Fruit fly (Drosophila melanogaster): ENCODE results near the gene CG9121.

Gene CG9121

dm6 chr2L:5049974-5050373, 888 bp downstream of the CG9121 start:
- TF ChIP-seq bab1 (GFP tag; optimal IDR thresholded peaks at IDR 0.05) (no peak), tj (GFP tag; optimal IDR thresholded peaks at IDR 0.05) (no peak), CG12768 (GFP tag; optimal IDR thresholded peaks at IDR 0.05) (no peak), Crg-1 (GFP tag; optimal IDR thresholded peaks at IDR 0.05) (no peak), Mnt (GFP tag; optimal IDR thresholded peaks at IDR 0.05) (no peak), CG7101 (tag; optimal IDR thresholded peaks at IDR 0.05) (no peak)

dm6 chr2L:5046261-5046660, 4.6 kb downstream of the CG9121 start:
- TF ChIP-seq cic (GFP tag; optimal IDR thresholded peaks at IDR 0.05) (no peak), CG7045 (GFP tag; optimal IDR thresholded peaks at IDR 0.05) (no peak), CG33017 (tag; optimal IDR thresholded peaks at IDR 0.05) (no peak), pad (GFP tag; optimal IDR thresholded peaks at IDR 0.05) (no peak), CG7101 (tag; optimal IDR thresholded peaks at IDR 0.05) (no peak), ovo (GFP tag; optimal IDR thresholded peaks at IDR 0.05) (no peak), Mnt (GFP tag; optimal IDR thresholded peaks at IDR 0.05) (no peak), tj (GFP tag; optimal IDR thresholded peaks at IDR 0.05) (no peak), CG1620 (GFP tag; optimal IDR thresholded peaks at IDR 0.05) (no peak), CG12768 (GFP tag; optimal IDR thresholded peaks at IDR 0.05) (no peak), bab1 (GFP tag; optimal IDR thresholded peaks at IDR 0.05) (no peak), kay (GFP tag; ENCODE audit: borderline replicate concordance) (no peak), Hr96 (GFP tag; optimal IDR thresholded peaks at IDR 0.05) (no peak), Clk (GFP tag; optimal IDR thresholded peaks at IDR 0.05) (no peak)

dm6 chr2L:5044892-5045619, 5.8 kb downstream of the CG9121 start:
- TF ChIP-seq Hr96 (GFP tag; optimal IDR thresholded peaks at IDR 0.05) (no peak), tj (GFP tag; optimal IDR thresholded peaks at IDR 0.05) (peak; percentile 26), cic (GFP tag; optimal IDR thresholded peaks at IDR 0.05) (peak; percentile 13), Mnt (GFP tag; optimal IDR thresholded peaks at IDR 0.05) (peak; percentile 33), ovo (GFP tag; optimal IDR thresholded peaks at IDR 0.05) (peak; percentile 58), CG7045 (GFP tag; optimal IDR thresholded peaks at IDR 0.05) (no peak), CG33017 (tag; optimal IDR thresholded peaks at IDR 0.05) (peak; percentile 57), CG1620 (GFP tag; optimal IDR thresholded peaks at IDR 0.05) (peak; percentile 4), cnc (optimal IDR thresholded peaks at IDR 0.05) (no peak), CG14711 (tag; optimal IDR thresholded peaks at IDR 0.05) (no peak), pad (GFP tag; optimal IDR thresholded peaks at IDR 0.05) (peak; percentile 18), CG5204 (GFP tag; optimal IDR thresholded peaks at IDR 0.05) (peak; percentile 15), CG7101 (tag; optimal IDR thresholded peaks at IDR 0.05) (peak; percentile 48), CG11617 (GFP tag; optimal IDR thresholded peaks at IDR 0.05) (peak; percentile 57), CG12768 (GFP tag; optimal IDR thresholded peaks at IDR 0.05) (peak; percentile 10), Crg-1 (GFP tag; optimal IDR thresholded peaks at IDR 0.05) (peak; percentile 34), Clk (GFP tag; optimal IDR thresholded peaks at IDR 0.05) (no peak), kay (GFP tag; ENCODE audit: borderline replicate concordance) (peak; percentile 66), bab1 (GFP tag; optimal IDR thresholded peaks at IDR 0.05) (no peak), toe (GFP tag; optimal IDR thresholded peaks at IDR 0.05) (no peak)

dm6 chr2L:5044361-5044891, 6.4 kb downstream of the CG9121 start, which contains the start of gene CG31650:
CG31650 (minus strand) TSS chr2L:5044712.
- TF ChIP-seq cnc (optimal IDR thresholded peaks at IDR 0.05), result no peak
- no peak for TF ChIP-seq ovo (GFP tag; optimal IDR thresholded peaks at IDR 0.05)
- TF ChIP-seq CG1620 (GFP tag; optimal IDR thresholded peaks at IDR 0.05), result no peak
- TF ChIP-seq CG7045 (GFP tag; optimal IDR thresholded peaks at IDR 0.05), result no peak
- TF ChIP-seq kay (GFP tag; ENCODE audit: borderline replicate concordance), result no peak
- no peak for TF ChIP-seq CG14711 (tag; optimal IDR thresholded peaks at IDR 0.05)
- TF ChIP-seq tj (GFP tag; optimal IDR thresholded peaks at IDR 0.05), result no peak
- TF ChIP-seq CG7101 (tag; optimal IDR thresholded peaks at IDR 0.05), result no peak
- TF ChIP-seq Mnt (GFP tag; optimal IDR thresholded peaks at IDR 0.05), result no peak
- no peak for TF ChIP-seq CG5204 (GFP tag; optimal IDR thresholded peaks at IDR 0.05)
- no peak for TF ChIP-seq CG12768 (GFP tag; optimal IDR thresholded peaks at IDR 0.05)
- no peak for TF ChIP-seq CG11617 (GFP tag; optimal IDR thresholded peaks at IDR 0.05)
- TF ChIP-seq Hr96 (GFP tag; optimal IDR thresholded peaks at IDR 0.05), result no peak
- no peak for TF ChIP-seq bab1 (GFP tag; optimal IDR thresholded peaks at IDR 0.05)
- no peak for TF ChIP-seq toe (GFP tag; optimal IDR thresholded peaks at IDR 0.05)
- no peak for TF ChIP-seq Clk (GFP tag; optimal IDR thresholded peaks at IDR 0.05)
- TF ChIP-seq Crg-1 (GFP tag; optimal IDR thresholded peaks at IDR 0.05), result no peak
- no peak for TF ChIP-seq pad (GFP tag; optimal IDR thresholded peaks at IDR 0.05)
- no peak for TF ChIP-seq cic (GFP tag; optimal IDR thresholded peaks at IDR 0.05)

- TF ChIP-seq tj (GFP tag; optimal IDR thresholded peaks at IDR 0.05) (no peak), pad (GFP tag; optimal IDR thresholded peaks at IDR 0.05) (no peak), toe (GFP tag; optimal IDR thresholded peaks at IDR 0.05) (no peak), Hr96 (GFP tag; optimal IDR thresholded peaks at IDR 0.05) (no peak), CG5204 (GFP tag; optimal IDR thresholded peaks at IDR 0.05) (peak; percentile 30), CG7101 (tag; optimal IDR thresholded peaks at IDR 0.05) (peak; percentile 6), cic (GFP tag; optimal IDR thresholded peaks at IDR 0.05) (no peak), Crg-1 (GFP tag; optimal IDR thresholded peaks at IDR 0.05) (no peak), CG33017 (tag; optimal IDR thresholded peaks at IDR 0.05) (no peak), kay (GFP tag; ENCODE audit: borderline replicate concordance) (no peak), CG7045 (GFP tag; optimal IDR thresholded peaks at IDR 0.05) (peak; percentile 59), bab1 (GFP tag; optimal IDR thresholded peaks at IDR 0.05) (no peak), CG14711 (tag; optimal IDR thresholded peaks at IDR 0.05) (peak; percentile 22), CG12768 (GFP tag; optimal IDR thresholded peaks at IDR 0.05) (peak; percentile 40), Mnt (GFP tag; optimal IDR thresholded peaks at IDR 0.05) (peak; percentile 12)
Observed at dm6 chr2L:5043495-5044146, 7.2 kb downstream of the CG9121 start.

Measured in whole organism, adult.